Fruit fly (Drosophila melanogaster) whole organism, embryonic: ENCODE data around the gene numb.

Source experiments
- Atf3 ChIP-seq: fragments of 200-800 bp; sonication (Bioruptor generic); optimal IDR thresholded peaks from 3 replicates; lab custom pipeline; 2016; ENCODE audit warnings: missing biosample characterization, missing genetic modification characterization
- B-H1 ChIP-seq: fragments of 200-800 bp; sonication (Bioruptor generic); IDR thresholded peaks from 3 replicates; pipeline ENCODE4 v1.3.6; 2022; ENCODE audit warnings: missing biosample characterization, missing genetic modification characterization
- CG10321 ChIP-seq: fragments of 200-800 bp; sonication (Bioruptor generic); IDR thresholded peaks from 2 replicates; pipeline ENCODE4 v1.3.6; 2022; ENCODE audit warnings: missing biosample characterization, missing genetic modification characterization
- CG12236 ChIP-seq: fragments of 200-800 bp; sonication (Bioruptor generic); optimal IDR thresholded peaks from 2 replicates; lab custom pipeline; 2016; ENCODE audit warnings: missing biosample characterization, missing genetic modification characterization
- CG13775 ChIP-seq: fragments of 200-800 bp; sonication (Bioruptor generic); optimal IDR thresholded peaks from 3 replicates; lab custom pipeline; 2017; ENCODE audit warnings: missing biosample characterization, mild to moderate bottlenecking, missing genetic modification characterization
- CG14441 ChIP-seq: fragments of 200-800 bp; sonication (Bioruptor generic); IDR thresholded peaks from 2 replicates; pipeline ENCODE4 v1.3.6; 2022; ENCODE audit warnings: missing biosample characterization, missing genetic modification characterization
- CG14667 ChIP-seq: fragments of 200-800 bp; sonication (Bioruptor generic); IDR thresholded peaks from 2 replicates; pipeline ENCODE4 v1.3.6; 2022; ENCODE audit warnings: missing biosample characterization, missing genetic modification characterization
- CG1602 ChIP-seq: fragments of 200-800 bp; sonication (Bioruptor generic); optimal IDR thresholded peaks from 3 replicates; lab custom pipeline; 2016; ENCODE audit warnings: missing biosample characterization, missing genetic modification characterization
- CG1792 ChIP-seq: fragments of 200-800 bp; sonication (Bioruptor generic); optimal IDR thresholded peaks from 2 replicates; lab custom pipeline; 2016; ENCODE audit warnings: missing biosample characterization, missing genetic modification characterization
- CG2120 ChIP-seq: fragments of 200-800 bp; sonication (Bioruptor generic); optimal IDR thresholded peaks from 3 replicates; lab custom pipeline; 2016; ENCODE audit warnings: missing biosample characterization, missing genetic modification characterization
- CG31365 ChIP-seq: fragments of 200-800 bp; sonication (Bioruptor generic); optimal IDR thresholded peaks from 2 replicates; lab custom pipeline; 2018; ENCODE audit warnings: missing biosample characterization, mild to moderate bottlenecking, missing genetic modification characterization
- CG34376 ChIP-seq: fragments of 200-800 bp; sonication (Bioruptor generic); optimal IDR thresholded peaks from 2 replicates; lab custom pipeline; 2018; ENCODE audit warnings: missing biosample characterization, mild to moderate bottlenecking, missing genetic modification characterization
- CG3726 ChIP-seq: fragments of 200-800 bp; sonication (Bioruptor generic); IDR thresholded peaks from 3 replicates; pipeline ENCODE4, ENCODE4 v1.3.6; 2022; ENCODE audit warnings: missing biosample characterization, missing genetic modification characterization
- CG4360 ChIP-seq: fragments of 200-800 bp; sonication (Bioruptor generic); IDR thresholded peaks from 2 replicates; pipeline ENCODE4 v1.3.6; 2022; ENCODE audit warnings: missing biosample characterization, missing genetic modification characterization
- CG43689 ChIP-seq: fragments of 200-800 bp; sonication (Bioruptor generic); IDR thresholded peaks from 2 replicates; pipeline ENCODE4 v1.3.6; 2022; ENCODE audit warnings: missing biosample characterization, missing genetic modification characterization
- CG6272 ChIP-seq: fragments of 200-800 bp; sonication (Bioruptor generic); IDR thresholded peaks from 2 replicates; pipeline ENCODE4 v1.3.6; 2022; ENCODE audit warnings: missing biosample characterization, missing genetic modification characterization
- CG7839 ChIP-seq: fragments of 200-800 bp; sonication (Bioruptor generic); optimal IDR thresholded peaks from 3 replicates; lab custom pipeline; 2018; ENCODE audit warnings: missing biosample characterization, mild to moderate bottlenecking, missing genetic modification characterization, moderate library complexity
- CG7987 ChIP-seq: fragments of 200-800 bp; sonication (Bioruptor generic); optimal IDR thresholded peaks from 2 replicates; lab custom pipeline; 2018; ENCODE audit warnings: missing biosample characterization, mild to moderate bottlenecking, missing genetic modification characterization, moderate library complexity
- CG8281 ChIP-seq: fragments of 200-800 bp; sonication (Bioruptor generic); optimal IDR thresholded peaks from 2 replicates; lab custom pipeline; 2018; ENCODE audit warnings: missing biosample characterization, mild to moderate bottlenecking, missing genetic modification characterization, moderate library complexity
- CG8765 ChIP-seq: fragments of 200-800 bp; sonication (Bioruptor generic); IDR thresholded peaks from 2 replicates; pipeline ENCODE4 v1.3.6; 2022; ENCODE audit warnings: missing biosample characterization, missing genetic modification characterization
- CG9876 ChIP-seq: fragments of 200-800 bp; sonication (Bioruptor generic); optimal IDR thresholded peaks from 2 replicates; lab custom pipeline; 2016; ENCODE audit warnings: missing biosample characterization, missing genetic modification characterization
- Dbx ChIP-seq: fragments of 200-800 bp; sonication (Bioruptor generic); IDR thresholded peaks from 3 replicates; pipeline ENCODE4 v1.3.6; 2022; ENCODE audit warnings: missing biosample characterization, missing genetic modification characterization
- Deaf1 ChIP-seq: fragments of 200-800 bp; optimal IDR thresholded peaks from 3 replicates; lab custom pipeline; 2019; ENCODE audit warnings: missing biosample characterization, mild to moderate bottlenecking, missing genetic modification characterization, moderate library complexity
- Dp ChIP-seq: fragments of 200-800 bp; sonication (Bioruptor generic); optimal IDR thresholded peaks from 2 replicates; lab custom pipeline; 2018; ENCODE audit warnings: missing biosample characterization, mild to moderate bottlenecking, missing genetic modification characterization, moderate library complexity
- Fer1 ChIP-seq: fragments of 200-800 bp; sonication (Bioruptor generic); optimal IDR thresholded peaks from 2 replicates; lab custom pipeline; 2017; ENCODE audit warnings: missing biosample characterization, mild to moderate bottlenecking, missing genetic modification characterization
- Hr51 ChIP-seq, 2 experiments: fragments of 200-800 bp; sonication (Bioruptor generic); optimal IDR thresholded peaks; 2 replicates in 1 of 2; 3 replicates in 1 of 2; lab custom pipeline; 2016 to 2018; ENCODE audit warnings: missing biosample characterization in 2 of 2, missing genetic modification characterization in 2 of 2, mild to moderate bottlenecking in 1 of 2, moderate library complexity in 1 of 2
- Kr ChIP-seq: fragments of 200-800 bp; sonication (Bioruptor generic); optimal IDR thresholded peaks from 2 replicates; lab custom pipeline; 2017; ENCODE audit warnings: missing biosample characterization, mild to moderate bottlenecking, missing genetic modification characterization
- Mes4 ChIP-seq: fragments of 200-800 bp; sonication (Bioruptor generic); optimal IDR thresholded peaks from 2 replicates; lab custom pipeline; 2016; ENCODE audit warnings: missing biosample characterization, missing genetic modification characterization
- Nf-YB ChIP-seq: fragments of 200-800 bp; sonication (Bioruptor generic); optimal IDR thresholded peaks from 3 replicates; lab custom pipeline; 2019; ENCODE audit warnings: missing biosample characterization, mild to moderate bottlenecking, missing genetic modification characterization, moderate library complexity
- Nf-YC ChIP-seq: fragments of 200-800 bp; optimal IDR thresholded peaks from 3 replicates; lab custom pipeline; 2019; ENCODE audit warnings: missing biosample characterization, mild to moderate bottlenecking, missing genetic modification characterization, moderate library complexity
- Scr ChIP-seq: fragments of 200-800 bp; sonication (Bioruptor generic); IDR thresholded peaks from 2 replicates; pipeline ENCODE4 v1.3.6; 2022; ENCODE audit warnings: missing biosample characterization, missing genetic modification characterization; ENCODE audit not compliant: partially characterized antibody
- Sox102F ChIP-seq: fragments of 200-800 bp; sonication (Bioruptor generic); optimal IDR thresholded peaks from 2 replicates; lab custom pipeline; 2018; ENCODE audit warnings: missing biosample characterization, mild to moderate bottlenecking, missing genetic modification characterization, moderate library complexity
- ap ChIP-seq: fragments of 200-800 bp; sonication (Bioruptor generic); IDR thresholded peaks from 2 replicates; pipeline ENCODE4 v1.3.6; 2022; ENCODE audit warnings: missing biosample characterization, missing genetic modification characterization
- chn ChIP-seq: fragments of 200-800 bp; sonication (Bioruptor generic); optimal IDR thresholded peaks from 2 replicates; lab custom pipeline; 2016; ENCODE audit warnings: missing biosample characterization, missing genetic modification characterization
- cwo ChIP-seq: fragments of 200-800 bp; sonication (Bioruptor generic); optimal IDR thresholded peaks from 3 replicates; lab custom pipeline; 2017; ENCODE audit warnings: missing biosample characterization, missing genetic modification characterization, mild to moderate bottlenecking, moderate library complexity, missing genetic modification reagents
- dm ChIP-seq: fragments of 200-800 bp; sonication (Bioruptor generic); optimal IDR thresholded peaks from 3 replicates; lab custom pipeline; 2016; ENCODE audit warnings: missing biosample characterization, missing genetic modification characterization
- fd102C ChIP-seq: fragments of 200-800 bp; sonication (Bioruptor generic); optimal IDR thresholded peaks from 2 replicates; lab custom pipeline; 2018; ENCODE audit warnings: missing biosample characterization, mild to moderate bottlenecking, missing genetic modification characterization, moderate library complexity
- ftz-f1 ChIP-seq: fragments of 200-800 bp; sonication (Bioruptor generic); optimal IDR thresholded peaks from 2 replicates; lab custom pipeline; 2016; ENCODE audit warnings: missing biosample characterization, missing genetic modification characterization
- gt ChIP-seq: fragments of 200-800 bp; sonication (Bioruptor generic); IDR thresholded peaks from 2 replicates; pipeline ENCODE4 v1.3.6; 2022; ENCODE audit warnings: missing biosample characterization, missing genetic modification characterization
- ham ChIP-seq: fragments of 200-800 bp; sonication (Bioruptor generic); IDR thresholded peaks from 2 replicates; pipeline ENCODE4 v1.3.6; 2022; ENCODE audit warnings: missing biosample characterization, missing genetic modification characterization
- hbn ChIP-seq: fragments of 200-800 bp; sonication (Bioruptor generic); IDR thresholded peaks from 2 replicates; pipeline ENCODE4 v1.3.6; 2022; ENCODE audit warnings: missing biosample characterization, missing genetic modification characterization; ENCODE audit not compliant: partially characterized antibody
- insv ChIP-seq, 2 experiments: fragments of 200-800 bp; sonication (Bioruptor generic); optimal IDR thresholded peaks; 3 replicates each; lab custom pipeline; 2016 to 2018; ENCODE audit warnings: missing biosample characterization in 2 of 2, missing genetic modification characterization in 2 of 2
- maf-S ChIP-seq: fragments of 200-800 bp; sonication (Bioruptor generic); optimal IDR thresholded peaks from 2 replicates; lab custom pipeline; 2016; ENCODE audit warnings: missing biosample characterization, missing genetic modification characterization
- peb ChIP-seq: fragments of 200-800 bp; sonication (Bioruptor generic); IDR thresholded peaks from 2 replicates; pipeline ENCODE4 v1.3.6; 2022; ENCODE audit warnings: missing biosample characterization, missing genetic modification characterization
- prd ChIP-seq, 3 experiments: fragments of >200 bp in 2 of 3; fragments of 200-800 bp in 1 of 3; sonication (Bioruptor generic) in 1 of 3; optimal IDR thresholded peaks in 2 of 3; IDR thresholded peaks in 1 of 3; 2 replicates in 2 of 3; 3 replicates in 1 of 3; pipeline versions ENCODE4 v1.3.6 to Lab custom; 2017 to 2022; ENCODE audit warnings: missing biosample characterization in 1 of 3, missing genetic modification characterization in 1 of 3
- rib ChIP-seq: fragments of 200-800 bp; sonication (Bioruptor generic); IDR thresholded peaks from 2 replicates; pipeline ENCODE4 v1.3.6; 2022; ENCODE audit warnings: missing biosample characterization, missing genetic modification characterization
- run ChIP-seq: fragments of 200-800 bp; sonication (Bioruptor generic); optimal IDR thresholded peaks from 3 replicates; lab custom pipeline; 2018; ENCODE audit warnings: missing biosample characterization, mild to moderate bottlenecking, missing genetic modification characterization
- scrt ChIP-seq: fragments of 200-800 bp; sonication (Bioruptor generic); optimal IDR thresholded peaks from 2 replicates; lab custom pipeline; 2018; ENCODE audit warnings: missing biosample characterization, mild to moderate bottlenecking, missing genetic modification characterization, moderate library complexity
- slou ChIP-seq: fragments of 200-800 bp; sonication (Bioruptor generic); optimal IDR thresholded peaks from 3 replicates; lab custom pipeline; 2016; ENCODE audit warnings: missing biosample characterization, missing genetic modification characterization
- stwl ChIP-seq: fragments of 200-800 bp; sonication (Bioruptor generic); optimal IDR thresholded peaks from 3 replicates; lab custom pipeline; 2018; ENCODE audit warnings: missing biosample characterization, mild to moderate bottlenecking, missing genetic modification characterization, moderate library complexity
- zf30C ChIP-seq: fragments of 200-800 bp; sonication (Bioruptor generic); optimal IDR thresholded peaks from 3 replicates; lab custom pipeline; 2018; ENCODE audit warnings: missing biosample characterization, mild to moderate bottlenecking, missing genetic modification characterization

The numb gene

dm6 chr2L:9490788-9491187, 53.5 kb downstream of the numb start:
- TF ChIP-seq CG2120 (GFP tag; lab: Kevin White, UChicago) = no peak
- no peak for TF ChIP-seq Kr (GFP tag; lab: Kevin White, UChicago)
- no peak for TF ChIP-seq CG13775 (GFP tag; lab: Kevin White, UChicago)
- TF ChIP-seq CG3726 = 0 out of 3 replicates have a peak, but pooled peaks have one; percentile 45
- peak; percentile 8 for TF ChIP-seq Deaf1 (tag; lab: Kevin White, UChicago)
- no peak for TF ChIP-seq fd102C (GFP tag; lab: Kevin White, UChicago)
- no peak for TF ChIP-seq slou (GFP tag; lab: Kevin White, UChicago)
- TF ChIP-seq prd (optimal IDR thresholded peaks at IDR 0.05; lab: Kevin White, UChicago) = no peak
- 0 out of 3 replicates have a peak, but pooled peaks have one; percentile 17 for TF ChIP-seq prd (GFP tag; IDR thresholded peaks at IDR 0.05; lab: Robert Waterston, UW)
- TF ChIP-seq Hr51 (GFP tag; optimal IDR thresholded peaks at IDR 0.05; lab: Kevin White, UChicago) = peak in 1 of 2 experiments; percentile 57
- peak; percentile 54 for TF ChIP-seq CG7839 (tag; lab: Kevin White, UChicago)
- TF ChIP-seq gt (GFP tag; lab: Robert Waterston, UW) = no peak; the same call in 1 of the 2 replicates
- TF ChIP-seq CG12236 = no peak
- no peak for TF ChIP-seq ap
- TF ChIP-seq ftz-f1 (GFP tag; lab: Kevin White, UChicago) = no peak
- peak; percentile 73 for TF ChIP-seq Nf-YC (tag; lab: Kevin White, UChicago)
- TF ChIP-seq ham (GFP tag; lab: Robert Waterston, UW) = no peak
- TF ChIP-seq hbn = no peak
- no peak for TF ChIP-seq CG6272
- TF ChIP-seq Scr (GFP tag; lab: Robert Waterston, UW) = no peak
- peak; percentile 72 for TF ChIP-seq scrt (GFP tag; lab: Kevin White, UChicago)
- peak; percentile 65 for TF ChIP-seq CG34376 (GFP tag; lab: Kevin White, UChicago)
- no peak for TF ChIP-seq insv (GFP tag; optimal IDR thresholded peaks at IDR 0.05; lab: Kevin White, UChicago)
- no peak for TF ChIP-seq maf-S (GFP tag; lab: Kevin White, UChicago)
- TF ChIP-seq CG14441 (GFP tag; lab: Robert Waterston, UW) = peak; percentile 64
- TF ChIP-seq B-H1 (GFP tag; lab: Robert Waterston, UW) = peak; percentile 49; the same call in 1 of the 3 replicates
- TF ChIP-seq CG14667 (GFP tag; lab: Robert Waterston, UW) = no peak
- no peak for TF ChIP-seq chn (GFP tag; lab: Kevin White, UChicago)
- no peak for TF ChIP-seq peb (GFP tag; lab: Robert Waterston, UW)
- TF ChIP-seq Mes4 (GFP tag; lab: Kevin White, UChicago) = no peak
- no peak for TF ChIP-seq CG1602 (GFP tag; lab: Kevin White, UChicago)
- TF ChIP-seq cwo (GFP tag; lab: Kevin White, UChicago) = peak; percentile 40
- no peak for TF ChIP-seq CG4360 (GFP tag; lab: Robert Waterston, UW)
- TF ChIP-seq CG1792 (GFP tag; lab: Kevin White, UChicago) = peak; percentile 44
- peak; percentile 62 for TF ChIP-seq CG31365 (tag; lab: Kevin White, UChicago)
- peak; percentile 25 for TF ChIP-seq stwl (tag; lab: Kevin White, UChicago)
- TF ChIP-seq CG8281 (tag; lab: Kevin White, UChicago) = peak; percentile 4
- TF ChIP-seq Dbx (GFP tag; lab: Robert Waterston, UW) = peak; percentile 76; the same call in 2 of the 3 replicates
- peak; percentile 12 for TF ChIP-seq Sox102F (GFP tag; lab: Kevin White, UChicago)
- TF ChIP-seq dm = no peak
- TF ChIP-seq CG43689 (GFP tag; lab: Robert Waterston, UW) = no peak
- peak; percentile 58 for TF ChIP-seq Dp
- TF ChIP-seq CG9876 (GFP tag; lab: Kevin White, UChicago) = no peak
- TF ChIP-seq Nf-YB (GFP tag; lab: Kevin White, UChicago) = no peak
- TF ChIP-seq CG8765 = no peak
- TF ChIP-seq CG7987 (GFP tag; lab: Kevin White, UChicago) = peak; percentile 81
- peak; percentile 23 for TF ChIP-seq Atf3 (GFP tag; lab: Kevin White, UChicago)
- peak; percentile 12 for TF ChIP-seq run (tag; lab: Kevin White, UChicago)
- TF ChIP-seq CG10321 (GFP tag; lab: Robert Waterston, UW) = no peak; the same call in 1 of the 2 replicates
- no peak for TF ChIP-seq rib (GFP tag; lab: Robert Waterston, UW)
- TF ChIP-seq zf30C (GFP tag; lab: Kevin White, UChicago) = no peak
- peak; percentile 85 for TF ChIP-seq Fer1 (GFP tag; lab: Kevin White, UChicago)
